Worm (Caenorhabditis elegans) whole organism, L4 larva: Measurements from ENCODE around the gene pars-1.

Experiments used
- F37D6.2 ChIP-seq: sonication (generic microtip); optimal IDR thresholded peaks from 2 replicates; lab custom pipeline; 2016; ENCODE audit warnings: mild to moderate bottlenecking, missing genetic modification characterization, missing compliant biosample characterization
- R02D3.7 ChIP-seq: fragments of 150-350 bp; sonication (generic microtip); optimal IDR thresholded peaks from 3 replicates; lab custom pipeline; 2014; ENCODE audit warnings: missing biosample characterization, missing genetic modification characterization
- ceh-20 ChIP-seq: fragments of 200-800 bp; sonication (Bioruptor generic); IDR thresholded peaks from 2 replicates; pipeline ENCODE4 v1.3.6; 2022; ENCODE audit warnings: missing genetic modification reagents, missing genetic modification characterization, missing compliant biosample characterization
- lin-13 ChIP-seq: fragments of 150-350 bp; optimal IDR thresholded peaks from 2 replicates; lab custom pipeline; 2014; ENCODE audit warnings: missing biosample characterization, missing genetic modification reagents, missing genetic modification characterization
- nhr-102 ChIP-seq: sonication (generic microtip); optimal IDR thresholded peaks from 2 replicates; lab custom pipeline; 2016; ENCODE audit warnings: mild to moderate bottlenecking, missing genetic modification characterization, moderate library complexity, missing compliant biosample characterization
- nhr-237 ChIP-seq: sonication (generic microtip); optimal IDR thresholded peaks from 2 replicates; lab custom pipeline; 2017; ENCODE audit warnings: missing biosample characterization, missing genetic modification characterization
- unc-62 ChIP-seq, 3 experiments: fragments of 150-350 bp in 1 of 3; sonication (generic microtip); optimal IDR thresholded peaks in 2 of 3; peaks in 1 of 3; 1 replicate in 1 of 3; 2 replicates in 2 of 3; lab custom pipeline; 2014 to 2017; ENCODE audit warnings: missing biosample characterization in 3 of 3, missing genetic modification characterization in 3 of 3, missing genetic modification reagents in 3 of 3, missing genotype in 1 of 3

ce11 chrIII:7285783-7286182, 47.0 kb downstream of the pars-1 start, which contains the start of gene pho-5:
- TF ChIP-seq F37D6.2 (tag; lab: Kevin White, UChicago) (no peak), nhr-237 (tag; lab: Kevin White, UChicago) (no peak), nhr-102 (tag; lab: Kevin White, UChicago) (no peak), ceh-20 (no peak), lin-13 (GFP tag; lab: Kevin White, UChicago) (no peak), R02D3.7 (tag; lab: Kevin White, UChicago) (no peak), unc-62 (GFP tag; optimal IDR thresholded peaks at IDR 0.05 in 1 of 2; lab: Kevin White, UChicago) (no peak), unc-62 (tag; optimal IDR thresholded peaks at IDR 0.05; lab: Kevin White, UChicago) (no peak)
